Worm (Caenorhabditis elegans): ENCODE results near the gene Y51B9A.5.

Gene Y51B9A.5

DNA sequence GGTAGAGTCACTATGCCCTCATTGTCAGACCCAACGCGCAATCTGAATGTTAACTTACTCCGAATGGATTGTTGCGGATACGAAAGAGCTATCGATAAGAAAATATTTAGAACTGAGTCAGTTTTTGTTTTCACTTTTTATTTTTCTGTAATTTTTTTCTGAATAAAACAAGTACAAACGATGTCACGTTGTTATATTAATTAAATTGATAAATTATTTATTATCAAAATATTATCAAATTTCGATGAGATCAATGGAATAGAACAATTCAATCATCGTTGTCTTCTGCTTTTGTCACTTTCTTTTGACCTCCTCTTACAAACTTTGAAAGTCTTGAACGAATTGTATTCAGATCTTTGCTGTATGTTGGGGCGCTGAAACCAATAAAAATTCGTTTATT lies 3.1 kb downstream of the Y51B9A.5 start, which contains the start of gene mpz-6:
TSS of gene mpz-6 (minus strand) at position 101 of the 400 bp plus-strand sequence.
- TF ChIP-seq unc-62 (GFP tag; optimal IDR thresholded peaks at IDR 0.05): no peak

DNA sequence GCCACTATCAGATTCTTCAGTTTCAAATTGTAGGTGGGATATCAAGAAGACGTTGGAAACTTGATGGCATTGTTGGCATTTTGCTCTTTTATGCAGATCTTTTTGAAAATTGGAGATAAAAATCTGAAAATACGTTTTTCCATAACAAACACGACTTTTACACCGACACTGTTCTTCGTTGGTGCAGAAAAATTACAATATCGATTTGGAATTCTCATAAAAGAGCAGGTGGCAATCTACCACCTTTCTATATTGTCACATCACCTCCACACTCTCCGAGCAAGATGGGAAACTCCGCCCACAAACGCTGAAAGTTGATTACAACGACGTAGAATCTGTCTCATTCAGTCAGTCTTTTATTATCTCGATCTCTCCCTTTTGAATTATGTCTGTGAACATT lies 3.5 kb downstream of the Y51B9A.5 start, which contains the start of gene arrd-2:
TSS of gene arrd-2 (plus strand) at position 301 of the 400 bp plus-strand sequence.
- TF ChIP-seq unc-62 (GFP tag; optimal IDR thresholded peaks at IDR 0.05): no peak

DNA sequence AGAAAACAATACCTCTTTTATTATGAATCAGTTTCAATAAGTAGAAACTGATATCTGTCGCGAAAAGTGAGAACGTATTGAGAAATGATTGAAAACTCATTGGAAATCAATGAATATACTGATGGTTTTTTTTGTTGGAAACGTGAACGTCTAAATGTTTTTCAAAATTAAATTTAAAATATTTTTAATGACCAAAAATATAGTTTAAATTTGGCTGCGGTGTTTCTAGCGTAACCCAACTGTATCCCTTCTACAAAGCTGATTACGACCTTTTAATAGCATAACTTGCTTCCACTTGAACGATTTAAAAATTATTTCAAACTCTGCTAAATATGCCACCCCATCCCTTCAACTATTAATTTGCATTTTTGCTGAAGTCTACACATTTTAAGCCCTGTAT lies 7.6 kb downstream of the Y51B9A.5 start, which contains the start of gene M176.9:
TSS of gene M176.9 (minus strand) at position 101 of the 400 bp plus-strand sequence.
- TF ChIP-seq unc-62 (GFP tag; optimal IDR thresholded peaks at IDR 0.05): no peak

DNA sequence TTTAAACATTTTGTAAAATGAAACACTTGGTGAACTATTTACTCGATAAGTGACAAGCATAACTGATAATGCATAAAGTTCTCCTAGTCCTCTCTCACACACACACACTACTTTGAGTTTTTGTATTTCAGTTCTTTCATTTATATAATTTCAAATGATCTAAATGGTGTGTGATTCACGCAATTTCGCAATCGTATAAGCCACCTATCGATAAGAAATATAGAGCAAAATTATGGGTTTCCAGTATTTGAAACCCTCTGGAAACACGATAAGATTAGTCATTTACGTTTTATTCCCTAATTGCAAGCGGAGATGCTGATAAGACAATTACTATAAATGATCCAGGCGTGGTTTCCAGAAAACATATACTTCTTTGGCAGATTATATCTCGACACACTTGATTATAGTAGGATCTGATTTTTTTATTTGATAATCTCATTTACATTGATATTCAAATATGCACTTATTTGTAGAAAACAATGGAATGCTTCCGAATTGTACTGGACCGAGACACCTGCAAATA lies 8.2 kb downstream of the Y51B9A.5 start, which contains the start of gene arrd-3:
TSS of gene arrd-3 (plus strand) at position 473 of the 523 bp plus-strand sequence.
- no peak for TF ChIP-seq unc-62 (GFP tag; optimal IDR thresholded peaks at IDR 0.05)

DNA sequence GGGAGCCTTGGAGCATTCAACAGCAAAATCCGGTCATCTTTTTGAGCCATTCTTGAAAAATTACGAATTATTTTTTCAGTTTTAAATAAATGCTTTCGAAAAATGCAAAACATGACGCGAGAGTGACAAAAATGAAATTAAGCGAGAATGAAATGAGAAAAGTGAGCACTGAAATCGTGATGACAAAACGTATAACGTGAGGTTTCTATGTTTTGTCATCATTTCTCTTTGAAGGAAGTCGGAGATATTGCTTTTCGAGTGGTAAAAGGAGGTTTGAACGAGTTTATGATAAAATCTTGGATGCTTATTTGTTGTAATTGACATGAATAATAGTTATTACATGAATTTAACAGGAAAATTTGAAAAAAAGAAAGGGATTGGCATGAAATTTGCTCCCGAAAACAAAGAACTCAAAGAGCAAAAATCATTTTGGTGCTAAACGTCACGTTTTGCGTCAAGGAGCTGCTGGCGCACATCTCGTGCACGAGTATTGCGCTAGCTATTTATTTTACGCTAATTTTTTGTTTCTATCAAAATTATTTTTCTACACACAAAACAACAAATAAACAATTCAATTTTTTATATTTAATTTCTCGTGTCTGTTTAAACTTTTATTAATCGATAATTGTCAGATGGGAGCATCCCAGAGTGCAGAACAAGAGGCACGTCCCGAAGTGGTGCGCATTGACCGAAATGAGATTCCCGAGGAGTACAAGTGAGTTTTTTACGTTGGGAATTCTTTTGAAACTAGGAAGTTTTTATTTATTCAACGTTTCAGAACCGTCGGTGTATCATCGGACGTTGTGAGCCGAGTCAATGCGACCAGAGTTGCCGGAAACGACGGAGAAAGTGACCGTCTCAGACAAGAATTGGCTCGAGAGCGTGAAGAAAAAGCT lies 12.7 kb downstream of the Y51B9A.5 start, which contains the start of the genes gss-1 and chch-3:
TSS of gene gss-1 (minus strand) at position 51 of the 896 bp plus-strand sequence.
TSS of gene chch-3 (plus strand) at position 633 of the 896 bp plus-strand sequence.
- no peak for TF ChIP-seq unc-62 (GFP tag; optimal IDR thresholded peaks at IDR 0.05)

DNA sequence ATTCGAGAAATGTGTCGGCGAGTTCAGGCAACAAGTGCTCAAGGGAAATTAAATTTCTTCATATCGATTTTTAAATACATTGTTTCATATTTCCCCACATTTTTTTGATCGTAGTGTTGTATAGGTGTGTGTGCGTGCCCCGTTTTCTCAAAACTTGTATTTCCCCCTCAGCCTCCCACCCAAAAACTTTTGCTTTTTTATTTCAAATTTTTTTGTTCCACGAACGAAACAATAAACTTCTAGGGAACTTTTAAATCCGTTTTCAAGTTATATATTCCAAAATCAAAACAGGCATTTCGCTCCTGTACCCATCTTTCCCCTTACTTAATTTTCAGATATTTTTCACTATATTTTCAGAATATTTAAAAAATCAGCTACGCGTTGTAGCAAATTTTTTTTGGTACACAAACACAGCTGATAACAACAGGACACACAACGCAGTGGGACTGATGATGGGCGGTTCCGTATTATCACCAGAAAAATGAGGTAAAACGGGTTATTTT lies 14.2 kb downstream of the Y51B9A.5 start, which contains the start of the genes M176.4 and M176.16:
TSS of gene M176.4 (plus strand) at position 301 of the 503 bp plus-strand sequence.
TSS of gene M176.16 (plus strand) at position 453 of the 503 bp plus-strand sequence.
- TF ChIP-seq unc-62 (GFP tag; optimal IDR thresholded peaks at IDR 0.05): no peak

DNA sequence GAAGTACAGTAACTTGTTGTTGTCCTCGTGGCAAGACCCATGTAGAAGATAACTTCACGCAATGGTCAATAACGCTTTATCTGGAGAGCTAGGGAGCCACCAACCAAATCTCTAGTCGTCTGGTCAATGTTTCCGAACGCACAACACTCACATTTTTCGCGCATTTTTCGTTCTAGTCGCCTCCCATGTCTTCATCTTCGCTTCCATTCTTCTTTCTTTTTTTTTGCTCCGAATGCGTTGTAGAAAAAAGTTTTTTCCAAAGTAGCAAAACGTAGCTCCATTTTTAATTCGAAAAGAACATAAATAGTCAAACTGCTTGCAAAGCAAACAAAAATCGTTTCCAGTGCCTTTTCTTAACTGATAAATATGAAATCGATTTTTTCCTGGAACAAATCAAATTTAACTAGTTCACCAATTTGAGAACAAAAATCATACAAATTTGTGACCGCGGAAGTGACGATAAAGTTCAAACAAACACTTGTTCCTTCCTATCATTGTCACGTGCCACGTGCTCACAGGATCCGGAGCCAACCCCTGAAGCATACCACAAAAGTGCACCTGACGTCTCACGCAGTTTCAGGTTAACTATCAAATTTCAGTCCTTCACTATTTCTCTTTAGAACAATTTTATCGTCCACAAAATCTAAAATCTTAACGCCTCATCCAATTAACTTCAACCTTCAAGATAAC lies 15.0 kb downstream of the Y51B9A.5 start:
- TF ChIP-seq unc-62 (GFP tag; optimal IDR thresholded peaks at IDR 0.05): no peak

DNA sequence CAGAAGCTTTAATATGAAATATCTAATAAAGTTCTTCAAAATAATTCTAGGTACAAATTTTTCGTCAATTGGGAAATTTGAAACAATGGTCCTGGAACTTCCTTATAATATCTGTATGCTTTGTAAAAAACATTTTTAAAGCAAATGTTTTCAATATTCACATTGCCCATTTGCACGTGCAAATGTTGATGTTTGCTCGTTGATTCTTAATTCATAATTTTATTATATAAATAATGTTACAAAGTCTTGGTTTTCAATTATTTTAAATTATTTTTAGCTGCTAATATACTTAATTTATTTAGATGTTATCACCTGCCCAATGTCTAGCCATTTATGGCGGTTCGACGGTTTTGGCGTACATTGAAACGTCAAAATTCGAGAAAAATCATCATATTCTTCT lies 18.0 kb downstream of the Y51B9A.5 start, which contains the start of gene M176.11:
TSS of gene M176.11 (plus strand) at position 301 of the 400 bp plus-strand sequence.
- no peak for TF ChIP-seq unc-62 (GFP tag; optimal IDR thresholded peaks at IDR 0.05)

DNA sequence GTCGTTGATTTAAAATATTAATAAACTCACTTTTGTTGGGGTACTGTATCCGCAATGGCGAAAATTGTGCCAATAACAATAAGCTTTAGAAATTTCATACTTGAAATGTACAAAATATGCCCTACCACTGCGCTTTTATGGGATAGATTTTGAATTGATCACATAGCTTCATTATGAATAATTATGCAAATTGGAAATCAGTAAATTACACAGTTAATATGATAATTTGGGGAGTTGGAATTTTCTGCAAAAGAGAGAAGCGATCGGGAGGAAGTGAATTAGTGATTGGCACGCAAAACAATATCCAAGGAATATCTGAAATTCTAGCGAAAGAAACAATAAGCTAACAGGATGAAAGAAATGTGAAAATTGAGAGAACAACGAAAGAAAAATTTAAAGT lies 22.1 kb downstream of the Y51B9A.5 start, which contains the start of gene M176.10:
TSS of gene M176.10 (minus strand) at position 101 of the 400 bp plus-strand sequence.
- no peak for TF ChIP-seq unc-62 (GFP tag; optimal IDR thresholded peaks at IDR 0.05)

DNA sequence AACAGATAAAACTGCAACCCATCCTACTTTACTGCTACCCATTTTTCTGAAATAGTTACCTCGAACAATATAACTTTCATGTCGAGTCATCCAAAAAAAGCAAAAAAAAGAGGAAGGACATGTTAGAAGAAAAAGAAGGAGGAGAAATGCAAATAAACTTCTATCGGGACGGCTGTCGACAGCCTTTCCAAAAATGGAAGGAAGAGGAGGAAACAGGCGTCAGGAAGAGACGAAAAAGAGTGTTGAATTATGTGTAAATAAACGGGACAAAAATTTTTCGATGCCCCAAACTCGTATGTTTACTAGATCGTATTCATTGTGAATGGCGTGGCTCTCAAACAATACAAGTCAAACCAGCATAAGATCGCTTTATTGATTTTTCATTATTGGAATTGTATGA lies 23.7 kb downstream of the Y51B9A.5 start, which contains the start of gene M176.5:
TSS of gene M176.5 (minus strand) at position 101 of the 400 bp plus-strand sequence.
- no peak for TF ChIP-seq unc-62 (GFP tag; optimal IDR thresholded peaks at IDR 0.05)

DNA sequence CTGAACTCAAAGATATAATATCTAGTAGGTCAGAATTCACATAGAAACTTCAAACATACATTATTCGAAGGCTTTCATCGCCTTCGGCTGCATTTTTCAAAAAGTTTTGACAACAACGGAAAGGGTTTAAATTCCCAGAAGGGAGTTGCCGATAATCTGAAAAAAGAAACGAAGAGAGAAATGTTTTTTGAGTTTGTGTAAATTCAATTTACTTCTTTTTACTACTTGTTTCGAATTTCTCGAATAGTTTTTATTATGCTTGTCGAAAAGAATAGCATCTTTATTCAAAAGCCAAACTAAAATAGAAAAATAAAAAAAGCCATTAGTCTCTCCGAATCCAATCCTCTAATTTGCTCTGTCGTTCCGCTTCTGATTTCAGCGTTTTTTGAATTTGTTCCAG lies 27.2 kb downstream of the Y51B9A.5 start:
- no peak for TF ChIP-seq unc-62 (GFP tag; optimal IDR thresholded peaks at IDR 0.05)

DNA sequence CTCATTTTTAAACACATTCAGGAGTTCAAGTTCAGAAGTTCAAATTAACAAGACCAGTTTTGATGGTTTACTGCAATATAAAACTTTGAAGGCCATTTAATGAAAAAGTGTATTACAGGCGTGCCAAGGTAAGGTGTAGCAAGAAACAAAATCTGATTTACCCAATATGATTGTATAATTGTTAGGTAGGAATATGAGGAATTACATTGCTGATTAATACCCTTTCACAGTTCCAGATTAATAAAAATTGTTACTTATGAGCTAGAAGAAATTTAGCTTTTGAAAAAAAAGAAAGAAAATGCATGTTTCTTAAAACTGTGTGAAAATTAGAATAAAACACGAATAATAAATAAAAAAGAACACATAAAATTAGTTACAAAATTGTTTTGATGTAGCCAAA lies 29.7 kb downstream of the Y51B9A.5 start, which contains the start of gene kin-15:
TSS of gene kin-15 (minus strand) at position 101 of the 400 bp plus-strand sequence.
- no peak for TF ChIP-seq unc-62 (GFP tag; optimal IDR thresholded peaks at IDR 0.05)

DNA sequence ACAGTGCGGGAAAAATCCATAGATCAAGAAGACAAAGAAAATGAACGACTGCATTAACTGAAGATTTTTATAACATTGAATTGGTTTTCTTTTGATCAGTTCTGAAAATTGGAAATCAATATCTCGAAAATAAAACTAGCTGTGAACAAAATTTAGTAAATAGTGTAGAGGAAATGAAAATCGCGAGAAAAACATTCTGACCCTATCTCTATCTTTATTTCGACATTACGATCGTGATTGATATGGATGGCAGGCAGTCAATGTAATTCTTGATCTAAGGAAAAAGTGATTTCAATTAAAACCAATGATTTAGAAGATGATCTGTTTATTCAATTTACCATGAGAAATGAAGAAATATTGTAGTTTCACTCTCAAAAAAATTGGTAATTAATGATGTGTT lies 32.1 kb downstream of the Y51B9A.5 start, which contains the start of gene kin-16:
TSS of gene kin-16 (minus strand) at position 101 of the 400 bp plus-strand sequence.
- no peak for TF ChIP-seq unc-62 (GFP tag; optimal IDR thresholded peaks at IDR 0.05)

DNA sequence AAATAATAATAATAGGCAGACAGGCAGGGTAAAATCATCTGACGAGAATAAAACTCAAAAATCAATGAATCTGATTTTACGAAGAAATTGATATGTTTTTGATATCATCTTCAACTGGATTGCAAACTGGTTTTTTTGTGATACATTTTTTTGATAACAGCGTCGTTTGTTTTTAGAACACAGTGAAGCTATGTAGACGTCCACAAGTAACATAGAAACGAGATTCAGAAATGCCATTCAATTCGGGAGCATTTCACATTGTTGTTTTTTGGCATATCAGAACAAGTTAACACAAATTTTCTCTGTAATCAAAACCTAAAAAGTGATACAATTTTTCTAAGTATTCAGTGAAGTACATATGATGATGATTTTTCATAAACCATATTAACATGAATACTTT lies 34.3 kb downstream of the Y51B9A.5 start, which contains the start of gene chil-13:
TSS of gene chil-13 (minus strand) at position 101 of the 400 bp plus-strand sequence.
- no peak for TF ChIP-seq unc-62 (GFP tag; optimal IDR thresholded peaks at IDR 0.05)

DNA sequence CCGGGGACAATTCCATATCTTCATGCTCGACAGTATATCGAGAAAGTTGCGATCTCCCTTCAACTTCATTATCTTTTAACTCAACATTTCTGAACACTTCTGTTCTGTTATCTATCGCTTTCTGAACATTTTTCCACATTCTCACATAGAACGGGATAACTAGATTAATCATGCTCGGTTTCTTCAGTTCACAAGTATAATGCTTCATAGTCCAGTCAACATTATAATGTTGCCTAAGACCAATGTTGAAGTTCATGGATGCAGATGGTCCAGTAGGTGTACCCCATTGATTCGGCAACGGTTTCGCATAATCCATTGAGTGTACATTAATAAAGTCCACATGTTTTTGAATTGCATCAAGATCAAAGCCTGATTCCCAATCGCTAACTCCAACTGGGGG lies 34.9 kb downstream of the Y51B9A.5 start:
- TF ChIP-seq unc-62 (GFP tag; optimal IDR thresholded peaks at IDR 0.05): no peak
